ENCODE assay signal across 4 worm cellular contexts in the genomic region with DNA sequence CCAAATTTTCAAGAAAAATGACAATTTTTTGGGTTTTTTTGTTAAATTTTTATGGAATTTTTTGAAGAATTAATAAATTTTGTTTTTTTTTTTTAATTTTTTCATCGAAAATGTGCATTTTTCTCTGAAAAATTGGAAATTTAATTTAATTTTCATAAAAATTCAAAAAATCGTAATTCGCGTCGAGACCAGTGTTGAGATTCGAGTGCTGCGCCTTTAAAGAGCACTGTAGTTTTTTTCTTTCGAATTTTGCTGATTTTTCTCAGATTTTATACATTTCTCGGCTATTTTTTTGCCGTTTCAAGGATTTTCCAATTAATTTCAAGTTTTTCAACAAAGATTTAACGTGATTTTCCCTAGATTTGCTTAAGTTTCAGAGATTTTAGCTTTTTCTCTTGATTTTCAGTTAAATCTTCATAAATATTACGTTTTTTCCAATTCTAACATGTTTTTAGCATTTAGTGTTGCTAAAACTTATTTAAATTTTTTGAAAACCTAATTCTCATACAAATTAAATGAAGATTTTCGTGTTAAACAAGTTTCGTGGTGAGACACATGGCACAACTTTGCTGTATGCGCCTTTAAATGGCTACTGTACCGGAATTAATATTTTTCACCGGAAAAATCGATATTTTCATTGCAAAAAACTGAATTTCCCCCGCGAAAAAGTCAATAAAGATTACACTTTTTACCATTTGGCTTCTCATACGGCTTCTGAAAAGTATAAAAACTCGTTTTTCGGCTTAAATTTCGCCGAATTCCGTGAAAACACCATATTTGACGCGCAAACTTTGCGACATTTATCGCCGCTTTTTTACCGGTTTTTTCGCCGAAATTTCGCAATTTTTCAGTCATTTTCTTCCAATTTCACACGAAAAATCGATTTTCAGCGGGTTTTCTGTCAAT.
TF ChIP-seq lines count a peak whose summit lies in the region.
"Not testable (repeated sequence)": the region's sequence is repeated elsewhere in the genome, so short reads cannot be mapped to it uniquely, and the experiment has no call there.

TSS of gene usp-50 (plus strand) at position 822 of the 906 bp plus-strand sequence.

TF ChIP-seq in whole organism, L1 larva, 84 proteins besides CTCF, POLR2A, EP300 and RAD21:
- not testable (repeated sequence) for TF ChIP-seq efl-1 (optimal IDR thresholded peaks at IDR 0.05; lab: Kevin White, UChicago)
- TF ChIP-seq efl-1 (GFP tag; optimal IDR thresholded peaks at IDR 0.05 in 1 of 2; lab: Kevin White, UChicago) = peak in 1 of 2 experiments; percentile 20
- TF ChIP-seq F16B12.6 (tag; optimal IDR thresholded peaks at IDR 0.05; lab: Kevin White, UChicago) = peak; percentile 38

TF ChIP-seq in whole organism, L4 larva, 104 proteins besides CTCF, POLR2A, EP300 and RAD21:
- peak; percentile 25; the same call in 1 of the 2 replicates for TF ChIP-seq lin-38 (GFP tag; IDR thresholded peaks at IDR 0.05; lab: Robert Waterston, UW)

TF ChIP-seq in whole organism, midembryonic, 9 proteins besides CTCF, POLR2A, EP300 and RAD21:
- peak; percentile 53; the same call in 1 of the 2 replicates for TF ChIP-seq ztf-29 (GFP tag; IDR thresholded peaks at IDR 0.05; lab: Robert Waterston, UW)

TF ChIP-seq in whole organism, young adult, 124 proteins besides CTCF, POLR2A, EP300 and RAD21:
- peak; percentile 81 for TF ChIP-seq madf-6 (GFP tag; IDR thresholded peaks at IDR 0.05; lab: Robert Waterston, UW)
- peak; percentile 14 for TF ChIP-seq him-1 (tag; optimal IDR thresholded peaks at IDR 0.05; lab: Kevin White, UChicago)
- TF ChIP-seq cebp-1 (GFP tag; IDR thresholded peaks at IDR 0.05; lab: Robert Waterston, UW) = not testable (repeated sequence)
- peak; percentile 49 for TF ChIP-seq cebp-1 (tag; optimal IDR thresholded peaks at IDR 0.05; lab: Kevin White, UChicago)
- peak; percentile 41; the same call in 1 of the 2 replicates for TF ChIP-seq mcd-1 (GFP tag; IDR thresholded peaks at IDR 0.05; lab: Robert Waterston, UW)
- TF ChIP-seq F33H1.4 (GFP tag; IDR thresholded peaks at IDR 0.05; lab: Robert Waterston, UW) = peak; percentile 85
- TF ChIP-seq D2030.7 (GFP tag; IDR thresholded peaks at IDR 0.05; lab: Robert Waterston, UW) = 0 out of 2 replicates have a peak, but pooled peaks have one; percentile 14
- peak; percentile 88 for TF ChIP-seq xnd-1 (tag; optimal IDR thresholded peaks at IDR 0.05; lab: Kevin White, UChicago)
- peak; percentile 53 for TF ChIP-seq madf-8 (GFP tag; conservative IDR thresholded peaks at IDR 0.05; lab: Robert Waterston, UW)
- TF ChIP-seq lsl-1 (GFP tag; optimal IDR thresholded peaks at IDR 0.05; lab: Kevin White, UChicago) = peak; percentile 83
